Fruit fly (Drosophila melanogaster) whole organism, embryonic: ENCODE data around the gene CG18788.

Source experiments
- ATbp ChIP-seq: fragments of 200-800 bp; sonication (Bioruptor generic); optimal IDR thresholded peaks from 2 replicates; lab custom pipeline; 2017; ENCODE audit warnings: missing biosample characterization, mild to moderate bottlenecking, missing genetic modification characterization, missing genetic modification reagents
- Atf-2 ChIP-seq: fragments of 200-800 bp; sonication (Bioruptor generic); optimal IDR thresholded peaks from 2 replicates; lab custom pipeline; 2016; ENCODE audit warnings: missing biosample characterization, missing genetic modification characterization
- BtbVII ChIP-seq: fragments of 200-800 bp; sonication (Bioruptor generic); optimal IDR thresholded peaks from 3 replicates; lab custom pipeline; 2017; ENCODE audit warnings: missing biosample characterization, mild to moderate bottlenecking, missing genetic modification characterization
- CG10565 ChIP-seq: fragments of 200-800 bp; sonication (Bioruptor generic); optimal IDR thresholded peaks from 3 replicates; lab custom pipeline; 2016; ENCODE audit warnings: missing biosample characterization, mild to moderate bottlenecking, missing genetic modification characterization
- CG10979 ChIP-seq: fragments of 200-800 bp; sonication (Bioruptor generic); optimal IDR thresholded peaks from 2 replicates; lab custom pipeline; 2018; ENCODE audit warnings: missing biosample characterization, mild to moderate bottlenecking, missing genetic modification characterization, moderate library complexity
- CG12104 ChIP-seq: fragments of 200-800 bp; sonication (Bioruptor generic); optimal IDR thresholded peaks from 3 replicates; lab custom pipeline; 2016; ENCODE audit warnings: missing biosample characterization, missing genetic modification characterization
- CG14441 ChIP-seq: fragments of 200-800 bp; sonication (Bioruptor generic); IDR thresholded peaks from 2 replicates; pipeline ENCODE4 v1.3.6; 2022; ENCODE audit warnings: missing biosample characterization, missing genetic modification characterization
- CG14710 ChIP-seq: fragments of 200-800 bp; sonication (Bioruptor generic); optimal IDR thresholded peaks from 3 replicates; lab custom pipeline; 2019; ENCODE audit warnings: missing biosample characterization, mild to moderate bottlenecking, missing genetic modification characterization, moderate library complexity
- CG1647 ChIP-seq: fragments of 200-800 bp; sonication (Bioruptor generic); optimal IDR thresholded peaks from 3 replicates; lab custom pipeline; 2016; ENCODE audit warnings: missing biosample characterization, missing genetic modification characterization
- CG1792 ChIP-seq: fragments of 200-800 bp; sonication (Bioruptor generic); optimal IDR thresholded peaks from 2 replicates; lab custom pipeline; 2016; ENCODE audit warnings: missing biosample characterization, missing genetic modification characterization
- CG18619 ChIP-seq: fragments of 200-800 bp; sonication (Bioruptor generic); optimal IDR thresholded peaks from 3 replicates; lab custom pipeline; 2017; ENCODE audit warnings: missing biosample characterization, mild to moderate bottlenecking, missing genetic modification characterization
- CG2712 ChIP-seq: fragments of 200-800 bp; optimal IDR thresholded peaks from 3 replicates; lab custom pipeline; 2019; ENCODE audit warnings: missing biosample characterization, mild to moderate bottlenecking, missing genetic modification characterization, moderate library complexity
- CG3065 ChIP-seq: fragments of 200-800 bp; sonication (Bioruptor generic); optimal IDR thresholded peaks from 2 replicates; lab custom pipeline; 2016; ENCODE audit warnings: missing biosample characterization, missing genetic modification characterization
- CG42726 ChIP-seq: fragments of 200-800 bp; sonication (Bioruptor generic); IDR thresholded peaks from 2 replicates; pipeline ENCODE4 v1.3.6; 2022; ENCODE audit warnings: missing biosample characterization, missing genetic modification characterization; ENCODE audit not compliant: partially characterized antibody
- CG6689 ChIP-seq: fragments of 200-800 bp; sonication (Bioruptor generic); IDR thresholded peaks from 2 replicates; pipeline ENCODE4 v1.3.6; 2022; ENCODE audit warnings: missing biosample characterization, missing genetic modification characterization
- CG7928 ChIP-seq: fragments of 200-800 bp; sonication (Bioruptor generic); optimal IDR thresholded peaks from 2 replicates; lab custom pipeline; 2017; ENCODE audit warnings: missing biosample characterization, mild to moderate bottlenecking, missing genetic modification characterization
- CG8944 ChIP-seq: fragments of 200-800 bp; sonication (Bioruptor generic); optimal IDR thresholded peaks from 3 replicates; lab custom pipeline; 2016; ENCODE audit warnings: missing biosample characterization, missing genetic modification characterization
- ERR ChIP-seq: fragments of 200-800 bp; sonication (Bioruptor generic); optimal IDR thresholded peaks from 2 replicates; lab custom pipeline; 2016; ENCODE audit warnings: missing biosample characterization, missing genetic modification characterization
- Eip74EF ChIP-seq, 2 experiments: fragments of 200-800 bp in 1 of 2; fragments of >200 bp in 1 of 2; sonication (Bioruptor generic) in 1 of 2; optimal IDR thresholded peaks; 2 replicates each; lab custom pipeline; 2017 to 2019; ENCODE audit warnings: missing biosample characterization in 2 of 2, missing genetic modification characterization in 2 of 2, mild to moderate bottlenecking in 1 of 2, moderate library complexity in 1 of 2
- Nf-YA ChIP-seq: fragments of 200-800 bp; sonication (Bioruptor generic); IDR thresholded peaks from 2 replicates; pipeline ENCODE4 v1.3.6; 2022; ENCODE audit warnings: missing biosample characterization, missing genetic modification characterization
- Nf-YC ChIP-seq: fragments of 200-800 bp; optimal IDR thresholded peaks from 3 replicates; lab custom pipeline; 2019; ENCODE audit warnings: missing biosample characterization, mild to moderate bottlenecking, missing genetic modification characterization, moderate library complexity
- Oaz ChIP-seq: fragments of 200-800 bp; sonication (Bioruptor generic); IDR thresholded peaks from 2 replicates; pipeline ENCODE4 v1.3.6; 2022; ENCODE audit warnings: missing biosample characterization, missing genetic modification characterization
- Sox100B ChIP-seq: fragments of 200-800 bp; sonication (Bioruptor generic); optimal IDR thresholded peaks from 3 replicates; lab custom pipeline; 2018; ENCODE audit warnings: missing biosample characterization, mild to moderate bottlenecking, missing genetic modification characterization
- Sox102F ChIP-seq: fragments of 200-800 bp; sonication (Bioruptor generic); optimal IDR thresholded peaks from 2 replicates; lab custom pipeline; 2018; ENCODE audit warnings: missing biosample characterization, mild to moderate bottlenecking, missing genetic modification characterization, moderate library complexity
- Xrp1 ChIP-seq: fragments of 200-800 bp; sonication (Bioruptor generic); IDR thresholded peaks from 2 replicates; pipeline ENCODE4 v1.3.6; 2022; ENCODE audit warnings: missing biosample characterization, missing genetic modification characterization
- YL-1 ChIP-seq: fragments of 200-800 bp; sonication (Bioruptor generic); optimal IDR thresholded peaks from 3 replicates; lab custom pipeline; 2017; ENCODE audit warnings: missing biosample characterization, mild to moderate bottlenecking, missing genetic modification characterization
- abd-A ChIP-seq: fragments of 200-800 bp; sonication (Bioruptor generic); optimal IDR thresholded peaks from 3 replicates; lab custom pipeline; 2019; ENCODE audit warnings: missing biosample characterization, mild to moderate bottlenecking, missing genetic modification characterization, moderate library complexity
- ac ChIP-seq: fragments of 200-800 bp; sonication (Bioruptor generic); optimal IDR thresholded peaks from 3 replicates; lab custom pipeline; 2017; ENCODE audit warnings: missing biosample characterization, mild to moderate bottlenecking, missing genetic modification characterization
- ara ChIP-seq: fragments of 200-800 bp; sonication (Bioruptor generic); IDR thresholded peaks from 2 replicates; pipeline ENCODE4 v1.3.6; 2022; ENCODE audit warnings: missing biosample characterization, missing genetic modification characterization
- bcd ChIP-seq: fragments of 200-800 bp; sonication (Bioruptor generic); optimal IDR thresholded peaks from 2 replicates; lab custom pipeline; 2017; ENCODE audit warnings: missing biosample characterization, mild to moderate bottlenecking, missing genetic modification characterization
- bowl ChIP-seq: fragments of 200-800 bp; sonication (Bioruptor generic); IDR thresholded peaks from 2 replicates; pipeline ENCODE4 v1.3.6; 2022; ENCODE audit warnings: missing biosample characterization, missing genetic modification characterization
- br ChIP-seq: fragments of >200 bp; optimal IDR thresholded peaks from 2 replicates; lab custom pipeline; 2017
- cg ChIP-seq: fragments of 200-800 bp; sonication (Bioruptor generic); optimal IDR thresholded peaks from 3 replicates; lab custom pipeline; 2019; ENCODE audit warnings: missing biosample characterization, mild to moderate bottlenecking, missing genetic modification characterization, moderate library complexity
- chif ChIP-seq, 2 experiments: fragments of 200-800 bp; sonication (Bioruptor generic); optimal IDR thresholded peaks; 3 replicates each; lab custom pipeline; 2016; ENCODE audit warnings: missing biosample characterization in 2 of 2, missing genetic modification characterization in 2 of 2
- chinmo ChIP-seq: fragments of 200-800 bp; sonication (Bioruptor generic); IDR thresholded peaks from 4 replicates; pipeline ENCODE4 v1.3.6; 2022; ENCODE audit warnings: missing biosample characterization, missing genetic modification characterization; ENCODE audit not compliant: partially characterized antibody
- ci ChIP-seq: fragments of 200-800 bp; sonication (Bioruptor generic); IDR thresholded peaks from 3 replicates; pipeline ENCODE4 v1.3.6; 2022; ENCODE audit warnings: missing biosample characterization, missing genetic modification characterization
- crol ChIP-seq: fragments of 200-800 bp; sonication (Bioruptor generic); IDR thresholded peaks from 2 replicates; pipeline ENCODE4 v1.3.6; 2022; ENCODE audit warnings: missing biosample characterization, missing genetic modification characterization
- dan ChIP-seq: fragments of 200-800 bp; sonication (Bioruptor generic); IDR thresholded peaks from 2 replicates; pipeline ENCODE4 v1.3.6; 2022; ENCODE audit warnings: missing biosample characterization, missing genetic modification characterization
- fd3F ChIP-seq: fragments of 200-800 bp; sonication (Bioruptor generic); optimal IDR thresholded peaks from 2 replicates; lab custom pipeline; 2018; ENCODE audit warnings: missing biosample characterization, mild to moderate bottlenecking, missing genetic modification characterization, moderate library complexity
- hb ChIP-seq: fragments of 200-800 bp; sonication (Bioruptor generic); IDR thresholded peaks from 3 replicates; pipeline ENCODE4 v1.3.6; 2022; ENCODE audit warnings: missing biosample characterization, missing genetic modification characterization; ENCODE audit not compliant: partially characterized antibody
- hth ChIP-seq: fragments of >200 bp; optimal IDR thresholded peaks from 2 replicates; lab custom pipeline; 2017; ENCODE audit warnings: inconsistent platforms
- kah ChIP-seq: fragments of 200-800 bp; sonication (Bioruptor generic); optimal IDR thresholded peaks from 2 replicates; lab custom pipeline; 2018; ENCODE audit warnings: missing biosample characterization, mild to moderate bottlenecking, missing genetic modification characterization
- luna ChIP-seq: fragments of 200-800 bp; sonication (Bioruptor generic); optimal IDR thresholded peaks from 2 replicates; lab custom pipeline; 2016; ENCODE audit warnings: missing biosample characterization, missing genetic modification characterization
- onecut ChIP-seq: fragments of 200-800 bp; sonication (Bioruptor generic); IDR thresholded peaks from 2 replicates; pipeline ENCODE4 v1.3.6; 2022; ENCODE audit warnings: missing biosample characterization, missing genetic modification characterization
- otp ChIP-seq: fragments of 200-800 bp; sonication (Bioruptor generic); IDR thresholded peaks from 3 replicates; pipeline ENCODE4, ENCODE4 v1.3.6; 2022; ENCODE audit warnings: missing biosample characterization, missing genetic modification characterization
- psq ChIP-seq: fragments of 200-800 bp; sonication (Bioruptor generic); optimal IDR thresholded peaks from 2 replicates; lab custom pipeline; 2017; ENCODE audit warnings: missing biosample characterization, missing genetic modification characterization
- ro ChIP-seq: fragments of 200-800 bp; sonication (Bioruptor generic); IDR thresholded peaks from 2 replicates; pipeline ENCODE4 v1.3.6; 2022; ENCODE audit warnings: missing biosample characterization, missing genetic modification characterization
- sens ChIP-seq: fragments of 200-800 bp; sonication (Bioruptor generic); peaks from one replicate; lab custom pipeline; 2016; ENCODE audit warnings: missing biosample characterization, missing genetic modification characterization
- seq ChIP-seq: fragments of 200-800 bp; sonication (Bioruptor generic); IDR thresholded peaks from 2 replicates; pipeline ENCODE4 v1.3.6; 2022; ENCODE audit warnings: missing biosample characterization, missing genetic modification characterization
- ssp ChIP-seq: fragments of 200-800 bp; sonication (Bioruptor generic); IDR thresholded peaks from 2 replicates; pipeline ENCODE4 v1.3.6; 2022; ENCODE audit warnings: missing biosample characterization, missing genetic modification characterization
- wor ChIP-seq: fragments of 200-800 bp; sonication (Bioruptor generic); IDR thresholded peaks from 2 replicates; pipeline ENCODE4 v1.3.6; 2022; ENCODE audit warnings: missing biosample characterization, missing genetic modification characterization
- zfh1 ChIP-seq: fragments of 200-800 bp; sonication (Bioruptor generic); IDR thresholded peaks from 3 replicates; pipeline ENCODE4 v1.3.6; 2022; ENCODE audit warnings: missing biosample characterization, missing genetic modification characterization
- zfh2 ChIP-seq: fragments of 200-800 bp; sonication (Bioruptor generic); optimal IDR thresholded peaks from 2 replicates; lab custom pipeline; 2016; ENCODE audit warnings: missing biosample characterization, missing genetic modification characterization

The CG18788 gene

DNA sequence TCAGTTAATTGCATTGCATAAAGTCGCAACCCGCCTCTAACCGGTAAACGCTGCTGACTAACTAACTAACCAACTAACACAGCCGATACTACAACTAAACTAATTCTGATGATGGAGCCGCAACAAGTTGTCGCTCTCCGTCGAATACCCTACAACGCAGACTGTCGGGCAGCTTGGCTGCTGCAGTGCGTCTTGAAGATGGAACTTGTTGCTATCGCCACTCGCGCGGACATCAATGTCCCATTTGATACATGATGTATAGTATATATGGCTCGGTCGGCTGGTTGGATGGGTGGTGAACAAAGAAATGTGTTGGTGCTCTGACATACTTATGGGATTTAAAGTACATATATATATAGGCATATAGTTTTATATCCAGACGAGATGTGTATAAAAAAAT lies 8.5 kb upstream of the CG18788 start (continued):
- no peak for TF ChIP-seq zfh1 (GFP tag; lab: Robert Waterston, UW)
- TF ChIP-seq Eip74EF (GFP tag; optimal IDR thresholded peaks at IDR 0.05; lab: Kevin White, UChicago), result no peak
- TF ChIP-seq ac, result no peak
- no peak for TF ChIP-seq zfh2
- no peak for TF ChIP-seq CG7928 (GFP tag; lab: Kevin White, UChicago)
- TF ChIP-seq wor (GFP tag; lab: Robert Waterston, UW), result no peak
- no peak for TF ChIP-seq otp
- no peak for TF ChIP-seq CG14710
- no peak for TF ChIP-seq crol
- TF ChIP-seq dan (GFP tag; lab: Robert Waterston, UW), result no peak
- TF ChIP-seq Oaz (GFP tag; lab: Robert Waterston, UW), result no peak
- no peak for TF ChIP-seq psq (GFP tag; lab: Kevin White, UChicago)
- TF ChIP-seq ssp, result no peak
- no peak for TF ChIP-seq CG18619 (GFP tag; lab: Kevin White, UChicago)
- peak; percentile 8 for TF ChIP-seq ATbp (GFP tag; lab: Kevin White, UChicago)
- TF ChIP-seq br, result no peak
- TF ChIP-seq CG8944, result no peak
- TF ChIP-seq hth, result no peak
- no peak for TF ChIP-seq cg
- TF ChIP-seq CG42726 (GFP tag; lab: Robert Waterston, UW), result no peak
- TF ChIP-seq seq (GFP tag; lab: Robert Waterston, UW), result 0 out of 2 replicates have a peak, but pooled peaks have one; percentile 7
- no peak for TF ChIP-seq Sox100B (GFP tag; lab: Kevin White, UChicago)
- TF ChIP-seq CG1647, result no peak
- no peak for TF ChIP-seq CG2712
- TF ChIP-seq CG6689, result no peak
- TF ChIP-seq CG3065 (GFP tag; lab: Kevin White, UChicago), result no peak
- no peak for TF ChIP-seq Xrp1 (GFP tag; lab: Robert Waterston, UW)
- no peak for TF ChIP-seq Nf-YA (GFP tag; lab: Robert Waterston, UW)
- TF ChIP-seq Nf-YC, result peak; percentile 5
- TF ChIP-seq ro (GFP tag; lab: Robert Waterston, UW), result no peak
- TF ChIP-seq Atf-2 (GFP tag; lab: Kevin White, UChicago), result no peak
- no peak; the same call in 2 of the 3 replicates for TF ChIP-seq ci (GFP tag; lab: Robert Waterston, UW)
- TF ChIP-seq kah, result peak; percentile 64
- no peak for TF ChIP-seq hb (GFP tag; lab: Robert Waterston, UW)
- TF ChIP-seq abd-A (tag; lab: Kevin White, UChicago), result peak; percentile 50
- no peak for TF ChIP-seq YL-1 (GFP tag; lab: Kevin White, UChicago)
- TF ChIP-seq sens (GFP tag; lab: Kevin White, UChicago), result no peak
- no peak for TF ChIP-seq CG10565 (GFP tag; lab: Kevin White, UChicago)
- no peak for TF ChIP-seq bowl (GFP tag; lab: Robert Waterston, UW)
- TF ChIP-seq fd3F (GFP tag; lab: Kevin White, UChicago), result no peak
- TF ChIP-seq ERR (GFP tag; lab: Kevin White, UChicago), result no peak
- no peak for TF ChIP-seq onecut (GFP tag; lab: Robert Waterston, UW)
- no peak for TF ChIP-seq bcd (GFP tag; lab: Kevin White, UChicago)
- TF ChIP-seq chif (GFP tag; optimal IDR thresholded peaks at IDR 0.05; lab: Kevin White, UChicago), result no peak
- peak; percentile 82; the same call in 2 of the 4 replicates for TF ChIP-seq chinmo (GFP tag; lab: Robert Waterston, UW)
- TF ChIP-seq CG12104 (GFP tag; lab: Kevin White, UChicago), result no peak
- TF ChIP-seq luna (GFP tag; lab: Kevin White, UChicago), result no peak
- TF ChIP-seq CG10979, result no peak
- no peak for TF ChIP-seq BtbVII (GFP tag; lab: Kevin White, UChicago)
- TF ChIP-seq CG1792 (GFP tag; lab: Kevin White, UChicago), result no peak
- TF ChIP-seq Sox102F (GFP tag; lab: Kevin White, UChicago), result peak; percentile 7
- TF ChIP-seq CG14441 (GFP tag; lab: Robert Waterston, UW), result no peak
- TF ChIP-seq ara, result no peak
